Fruit fly (Drosophila melanogaster) Kc167 (cell line): ENCODE data around the gene CG13085.

Source experiments
- Myc ChIP-seq: fragments of >200 bp; optimal IDR thresholded peaks from 2 replicates; lab custom pipeline; 2017; ENCODE audit warnings: missing external identifiers
- Sin3A ChIP-seq: fragments of >200 bp; optimal IDR thresholded peaks from 2 replicates; lab custom pipeline; 2018; ENCODE audit warnings: missing external identifiers
- h ChIP-seq: fragments of >200 bp; optimal IDR thresholded peaks from 3 replicates; lab custom pipeline; 2018; ENCODE audit warnings: missing external identifiers
- insv ChIP-seq: fragments of >200 bp; optimal IDR thresholded peaks from 3 replicates; lab custom pipeline; 2018; ENCODE audit warnings: missing external identifiers
- psq ChIP-seq: fragments of >200 bp; optimal IDR thresholded peaks from 2 replicates; lab custom pipeline; 2017; ENCODE audit warnings: missing external identifiers
- ttk ChIP-seq: sonication (Bioruptor generic); optimal IDR thresholded peaks from 2 replicates; lab custom pipeline; 2017; ENCODE audit warnings: missing external identifiers

CG13085 gene

dm6 chr2L:19429731-19430130 is 5.9 kb downstream of the CG13085 start:
- TF ChIP-seq psq (lab: Kevin White, UChicago) (no peak), h (lab: Kevin White, UChicago) (no peak), Sin3A (no peak), ttk (lab: Kevin White, UChicago) (no peak), insv (no peak), Myc (lab: Kevin White, UChicago) (no peak)

dm6 chr2L:19430343-19430742 is 6.5 kb downstream of the CG13085 start, which contains the start of gene RtcB:
Gene RtcB, plus strand, starts transcription at chr2L:19430643.
- TF ChIP-seq insv (no peak), Myc (lab: Kevin White, UChicago) (no peak), h (lab: Kevin White, UChicago) (no peak), Sin3A (no peak), ttk (lab: Kevin White, UChicago) (no peak), psq (lab: Kevin White, UChicago) (no peak)

- no peak for TF ChIP-seq insv
- TF ChIP-seq ttk (lab: Kevin White, UChicago) = no peak
- no peak for TF ChIP-seq h (lab: Kevin White, UChicago)
- no peak for TF ChIP-seq Myc (lab: Kevin White, UChicago)
- TF ChIP-seq psq (lab: Kevin White, UChicago) = no peak
- TF ChIP-seq Sin3A = no peak
Observed at dm6 chr2L:19432424-19433015, 8.7 kb downstream of the CG13085 start, which contains the start of gene Rab9. Gene Rab9, plus strand, starts transcription at chr2L:19432574.

dm6 chr2L:19433292-19433691 is 9.4 kb downstream of the CG13085 start:
- TF ChIP-seq Sin3A (no peak), h (lab: Kevin White, UChicago) (no peak), psq (lab: Kevin White, UChicago) (no peak), ttk (lab: Kevin White, UChicago) (no peak)

- TF ChIP-seq Myc (lab: Kevin White, UChicago) (no peak), insv (no peak), h (lab: Kevin White, UChicago) (no peak), psq (lab: Kevin White, UChicago) (no peak), ttk (lab: Kevin White, UChicago) (no peak)
Observed at dm6 chr2L:19434260-19434659, 10.4 kb downstream of the CG13085 start.

- TF ChIP-seq Myc (lab: Kevin White, UChicago) (no peak), Sin3A (no peak), ttk (lab: Kevin White, UChicago) (no peak), h (lab: Kevin White, UChicago) (no peak), psq (lab: Kevin White, UChicago) (no peak), insv (no peak)
Observed at dm6 chr2L:19438685-19439597, 15.1 kb downstream of the CG13085 start.

dm6 chr2L:19439598-19440230 is 15.9 kb downstream of the CG13085 start:
- no peak for TF ChIP-seq psq (lab: Kevin White, UChicago)
- no peak for TF ChIP-seq insv
- TF ChIP-seq Myc (lab: Kevin White, UChicago) = no peak
- no peak for TF ChIP-seq Sin3A
- TF ChIP-seq h (lab: Kevin White, UChicago) = no peak
- TF ChIP-seq ttk (lab: Kevin White, UChicago) = no peak

- TF ChIP-seq Myc (lab: Kevin White, UChicago) (no peak), h (lab: Kevin White, UChicago) (no peak), insv (no peak), Sin3A (no peak), psq (lab: Kevin White, UChicago) (no peak), ttk (lab: Kevin White, UChicago) (no peak)
Observed at dm6 chr2L:19440285-19440684, 16.4 kb downstream of the CG13085 start.

- no peak for TF ChIP-seq h (lab: Kevin White, UChicago)
- no peak for TF ChIP-seq Myc (lab: Kevin White, UChicago)
- TF ChIP-seq Sin3A = no peak
- TF ChIP-seq ttk (lab: Kevin White, UChicago) = no peak
- TF ChIP-seq insv = no peak
- no peak for TF ChIP-seq psq (lab: Kevin White, UChicago)
Observed at dm6 chr2L:19440732-19441131, 16.9 kb downstream of the CG13085 start.

- TF ChIP-seq Myc (lab: Kevin White, UChicago) = no peak
- TF ChIP-seq Sin3A = no peak
- no peak for TF ChIP-seq h (lab: Kevin White, UChicago)
- TF ChIP-seq psq (lab: Kevin White, UChicago) = no peak
- TF ChIP-seq ttk (lab: Kevin White, UChicago) = no peak
- no peak for TF ChIP-seq insv
Observed at dm6 chr2L:19441339-19441738, 17.5 kb downstream of the CG13085 start.

dm6 chr2L:19441791-19442190 is 17.9 kb downstream of the CG13085 start, which contains the start of gene RanGAP:
Gene RanGAP, plus strand, starts transcription at chr2L:19441959.
- TF ChIP-seq Myc (lab: Kevin White, UChicago) (no peak), Sin3A (no peak), h (lab: Kevin White, UChicago) (no peak), ttk (lab: Kevin White, UChicago) (no peak), psq (lab: Kevin White, UChicago) (no peak), insv (no peak)
